Fruit fly (Drosophila melanogaster): ENCODE measurements around the gene rump.

The rump gene

dm6 chr3R:9534125-9534496 is 24.0 kb upstream of the rump start (continued):
- TF ChIP-seq lbe (GFP tag; optimal IDR thresholded peaks at IDR 0.05), result peak; percentile 35
- no peak for TF ChIP-seq inv (GFP tag; IDR thresholded peaks at IDR 0.05; ENCODE audit: partially characterized antibody)
- TF ChIP-seq CG4282 (GFP tag; optimal IDR thresholded peaks at IDR 0.05), result peak; percentile 51
- peak; percentile 86 for TF ChIP-seq sqz (GFP tag; optimal IDR thresholded peaks at IDR 0.05)
- TF ChIP-seq CG12104 (GFP tag; optimal IDR thresholded peaks at IDR 0.05), result peak; percentile 81
- TF ChIP-seq CG6813 (GFP tag; optimal IDR thresholded peaks at IDR 0.05), result peak; percentile 80
- peak; percentile 82 for TF ChIP-seq CG3065 (GFP tag; optimal IDR thresholded peaks at IDR 0.05)
- TF ChIP-seq lola (GFP tag; optimal IDR thresholded peaks at IDR 0.05), result peak in 1 of 3 experiments; percentile 89
- peak; percentile 90 for TF ChIP-seq so (GFP tag; IDR thresholded peaks at IDR 0.05)
- peak; percentile 87 for TF ChIP-seq mam (GFP tag; optimal IDR thresholded peaks at IDR 0.05)
- TF ChIP-seq CG1603 (tag; optimal IDR thresholded peaks at IDR 0.05), result peak; percentile 90
- peak; percentile 91 for TF ChIP-seq CG1602 (GFP tag; optimal IDR thresholded peaks at IDR 0.05)
- peak; percentile 90 for TF ChIP-seq CG12942 (GFP tag; optimal IDR thresholded peaks at IDR 0.05)
- TF ChIP-seq tll (GFP tag; optimal IDR thresholded peaks at IDR 0.05), result no peak
- peak; percentile 50 for TF ChIP-seq ab (GFP tag; optimal IDR thresholded peaks at IDR 0.05)
- peak; percentile 80 for TF ChIP-seq trh (GFP tag; optimal IDR thresholded peaks at IDR 0.05)
- TF ChIP-seq CG17829 (tag; optimal IDR thresholded peaks at IDR 0.05), result peak; percentile 95
- TF ChIP-seq CG3726 (GFP tag; IDR thresholded peaks at IDR 0.05), result peak; percentile 85; the same call in 1 of the 3 replicates
- peak; percentile 90 for TF ChIP-seq CG5953 (GFP tag; IDR thresholded peaks at IDR 0.05)
- peak; percentile 73 for TF ChIP-seq gt (GFP tag; IDR thresholded peaks at IDR 0.05)
- TF ChIP-seq CTCF (GFP tag; optimal IDR thresholded peaks at IDR 0.05), result peak; percentile 65
- peak; percentile 95 for TF ChIP-seq CG1529 (GFP tag; optimal IDR thresholded peaks at IDR 0.05)
- peak; percentile 94 for TF ChIP-seq Atf3 (GFP tag; optimal IDR thresholded peaks at IDR 0.05)
- TF ChIP-seq CG10209 (GFP tag; optimal IDR thresholded peaks at IDR 0.05), result peak; percentile 87
- peak; percentile 73 for TF ChIP-seq CG30020 (tag; optimal IDR thresholded peaks at IDR 0.05)
- TF ChIP-seq pros (GFP tag; optimal IDR thresholded peaks at IDR 0.05), result peak; percentile 22
- peak; percentile 82 for TF ChIP-seq CG11696 (GFP tag; IDR thresholded peaks at IDR 0.05)
- peak; percentile 93 for TF ChIP-seq Xrp1 (GFP tag; IDR thresholded peaks at IDR 0.05)
- peak; percentile 91 for TF ChIP-seq D19A (tag; optimal IDR thresholded peaks at IDR 0.05)
- peak; percentile 85 for TF ChIP-seq sima (GFP tag; optimal IDR thresholded peaks at IDR 0.05)
- TF ChIP-seq grn (GFP tag; optimal IDR thresholded peaks at IDR 0.05), result no peak
- TF ChIP-seq Aef1 (GFP tag; IDR thresholded peaks at IDR 0.05), result peak; percentile 83
- peak; percentile 85 for TF ChIP-seq BtbVII (GFP tag; optimal IDR thresholded peaks at IDR 0.05)
- peak; percentile 88 for TF ChIP-seq CG8089 (GFP tag; optimal IDR thresholded peaks at IDR 0.05)
- TF ChIP-seq CG12071 (GFP tag; optimal IDR thresholded peaks at IDR 0.05), result peak; percentile 87
- peak; percentile 93 for TF ChIP-seq tio (GFP tag; optimal IDR thresholded peaks at IDR 0.05)
- TF ChIP-seq HLH3B (GFP tag; IDR thresholded peaks at IDR 0.05), result peak; percentile 93
- peak; percentile 85 for TF ChIP-seq CG9727 (GFP tag; optimal IDR thresholded peaks at IDR 0.05)
- TF ChIP-seq bigmax (GFP tag; optimal IDR thresholded peaks at IDR 0.05), result no peak
- TF ChIP-seq CG2678 (tag; optimal IDR thresholded peaks at IDR 0.05), result peak; percentile 96
- TF ChIP-seq CG3847 (GFP tag; IDR thresholded peaks at IDR 0.05), result no peak; the same call in 1 of the 2 replicates
- TF ChIP-seq Lhr (GFP tag; optimal IDR thresholded peaks at IDR 0.05), result peak; percentile 89
- TF ChIP-seq Spps (tag; optimal IDR thresholded peaks at IDR 0.05), result peak; percentile 88
- TF ChIP-seq row (GFP tag; IDR thresholded peaks at IDR 0.05), result peak; percentile 88
- TF ChIP-seq fru (optimal IDR thresholded peaks at IDR 0.05), result no peak
- TF ChIP-seq nmo (GFP tag; optimal IDR thresholded peaks at IDR 0.05), result peak; percentile 96
- TF ChIP-seq Doc2 (GFP tag; IDR thresholded peaks at IDR 0.05), result peak; percentile 31; the same call in 1 of the 2 replicates
- peak; percentile 70 for TF ChIP-seq klu (GFP tag; IDR thresholded peaks at IDR 0.05)
- peak; percentile 82 for TF ChIP-seq HLH54F (GFP tag; optimal IDR thresholded peaks at IDR 0.05)
- peak; percentile 65 for TF ChIP-seq CG6683 (GFP tag; optimal IDR thresholded peaks at IDR 0.05)
- TF ChIP-seq CG7987 (GFP tag; optimal IDR thresholded peaks at IDR 0.05), result peak; percentile 67
- peak; percentile 56 for TF ChIP-seq Ravus (GFP tag; IDR thresholded peaks at IDR 0.05)
